Fruit fly (Drosophila melanogaster): ENCODE measurements around the gene Arts.
A peak's percentile ranks its signal among the peaks of the same experiment; 100 is the strongest.

The Arts gene

dm6 chr3L:16635566-16636210, 33.0 kb downstream of the Arts start:
- 0 out of 3 replicates have a peak, but pooled peaks have one; percentile 23 for TF ChIP-seq CG4496 (GFP tag; IDR thresholded peaks at IDR 0.05)
- peak; percentile 30 for TF ChIP-seq Pif1B (GFP tag; optimal IDR thresholded peaks at IDR 0.05)
- TF ChIP-seq fd96Ca (GFP tag; IDR thresholded peaks at IDR 0.05) = no peak
- peak; percentile 14; the same call in 1 of the 2 replicates for TF ChIP-seq Ets98B (GFP tag; IDR thresholded peaks at IDR 0.05)
- no peak for TF ChIP-seq CG15710 (tag; optimal IDR thresholded peaks at IDR 0.05)
- peak; percentile 27 for TF ChIP-seq CG14655 (GFP tag; optimal IDR thresholded peaks at IDR 0.05)
- TF ChIP-seq Pif1A (GFP tag; optimal IDR thresholded peaks at IDR 0.05) = peak; percentile 40
- peak; percentile 9 for TF ChIP-seq CG8301 (tag; optimal IDR thresholded peaks at IDR 0.05)
- no peak for TF ChIP-seq EcR (GFP tag; optimal IDR thresholded peaks at IDR 0.05)
- TF ChIP-seq CG17806 (tag; optimal IDR thresholded peaks at IDR 0.05) = no peak

dm6 chr3L:16638639-16639388, 36.2 kb downstream of the Arts start:
- TF ChIP-seq fd96Ca (GFP tag; IDR thresholded peaks at IDR 0.05) (no peak), CG8159 (tag; optimal IDR thresholded peaks at IDR 0.05) (peak; percentile 47), Snoo (tag; optimal IDR thresholded peaks at IDR 0.05) (peak; percentile 27), gl (tag; optimal IDR thresholded peaks at IDR 0.05) (no peak), CG9948 (tag; optimal IDR thresholded peaks at IDR 0.05) (peak; percentile 2), EcR (GFP tag; optimal IDR thresholded peaks at IDR 0.05) (peak; percentile 80), Ets98B (GFP tag; IDR thresholded peaks at IDR 0.05) (peak; percentile 34; the same call in 1 of the 2 replicates), CG10348 (GFP tag; IDR thresholded peaks at IDR 0.05) (no peak), CG14655 (GFP tag; optimal IDR thresholded peaks at IDR 0.05) (peak; percentile 3), CG4496 (GFP tag; IDR thresholded peaks at IDR 0.05) (no peak), CG15710 (tag; optimal IDR thresholded peaks at IDR 0.05) (peak; percentile 2)

- peak; percentile 34 for TF ChIP-seq Snoo (tag; optimal IDR thresholded peaks at IDR 0.05)
- TF ChIP-seq CG32121 (GFP tag; IDR thresholded peaks at IDR 0.05) = no peak
Observed at dm6 chr3L:16640509-16641068, 37.9 kb downstream of the Arts start.

- no peak for TF ChIP-seq CG14655 (GFP tag; optimal IDR thresholded peaks at IDR 0.05)
- TF ChIP-seq CG10348 (GFP tag; IDR thresholded peaks at IDR 0.05) = no peak
- TF ChIP-seq Pif1A (GFP tag; optimal IDR thresholded peaks at IDR 0.05) = no peak
- no peak for TF ChIP-seq CG8159 (tag; optimal IDR thresholded peaks at IDR 0.05)
- no peak for TF ChIP-seq CG34367 (tag; optimal IDR thresholded peaks at IDR 0.05)
- TF ChIP-seq D1 (tag; optimal IDR thresholded peaks at IDR 0.05) = no peak
- TF ChIP-seq fd96Ca (GFP tag; IDR thresholded peaks at IDR 0.05) = no peak
- TF ChIP-seq EcR (GFP tag; optimal IDR thresholded peaks at IDR 0.05) = no peak
- TF ChIP-seq CG15710 (tag; optimal IDR thresholded peaks at IDR 0.05) = no peak
Observed at dm6 chr3L:16641094-16641493, 38.4 kb downstream of the Arts start.

dm6 chr3L:16642088-16642507, 39.4 kb downstream of the Arts start:
- TF ChIP-seq CG8159 (tag; optimal IDR thresholded peaks at IDR 0.05) = peak; percentile 85
- no peak; the same call in 2 of the 3 replicates for TF ChIP-seq fd96Ca (GFP tag; IDR thresholded peaks at IDR 0.05)
- TF ChIP-seq CG15710 (tag; optimal IDR thresholded peaks at IDR 0.05) = peak; percentile 77
- no peak for TF ChIP-seq EcR (GFP tag; optimal IDR thresholded peaks at IDR 0.05)
- peak; percentile 46 for TF ChIP-seq CG13204 (GFP tag; optimal IDR thresholded peaks at IDR 0.05)
- peak; percentile 63 for TF ChIP-seq Pif1B (GFP tag; optimal IDR thresholded peaks at IDR 0.05)
- TF ChIP-seq CG10348 (GFP tag; IDR thresholded peaks at IDR 0.05) = no peak
- TF ChIP-seq CG34367 (tag; optimal IDR thresholded peaks at IDR 0.05) = peak; percentile 64
- TF ChIP-seq CG8301 (tag; optimal IDR thresholded peaks at IDR 0.05) = peak; percentile 74
- TF ChIP-seq CG9948 (tag; optimal IDR thresholded peaks at IDR 0.05) = peak; percentile 83
- TF ChIP-seq CG14655 (GFP tag; optimal IDR thresholded peaks at IDR 0.05) = peak; percentile 89
- TF ChIP-seq CG12605 (GFP tag; IDR thresholded peaks at IDR 0.05) = no peak
- TF ChIP-seq CG17806 (tag; optimal IDR thresholded peaks at IDR 0.05) = peak; percentile 57
- TF ChIP-seq CG32121 (GFP tag; IDR thresholded peaks at IDR 0.05) = peak; percentile 35; the same call in 1 of the 2 replicates
- no peak for TF ChIP-seq rn (GFP tag; IDR thresholded peaks at IDR 0.05)
- TF ChIP-seq Pif1A (GFP tag; optimal IDR thresholded peaks at IDR 0.05) = peak; percentile 81
- TF ChIP-seq gl (tag; optimal IDR thresholded peaks at IDR 0.05) = peak; percentile 6
- TF ChIP-seq D1 (tag; optimal IDR thresholded peaks at IDR 0.05) = peak; percentile 68
- no peak for TF ChIP-seq Ets98B (GFP tag; IDR thresholded peaks at IDR 0.05)
- TF ChIP-seq Snoo (tag; optimal IDR thresholded peaks at IDR 0.05) = peak; percentile 74

- TF ChIP-seq Ets98B (GFP tag; IDR thresholded peaks at IDR 0.05) (peak; percentile 33; the same call in 1 of the 2 replicates), D1 (tag; optimal IDR thresholded peaks at IDR 0.05) (peak; percentile 24), Snoo (tag; optimal IDR thresholded peaks at IDR 0.05) (no peak), CG4496 (GFP tag; IDR thresholded peaks at IDR 0.05) (peak; percentile 68; the same call in 2 of the 3 replicates), Pif1B (GFP tag; optimal IDR thresholded peaks at IDR 0.05) (no peak), CG8301 (tag; optimal IDR thresholded peaks at IDR 0.05) (peak; percentile 78), CG34367 (tag; optimal IDR thresholded peaks at IDR 0.05) (no peak), CG32121 (GFP tag; IDR thresholded peaks at IDR 0.05) (peak; percentile 64; the same call in 1 of the 2 replicates), CG10348 (GFP tag; IDR thresholded peaks at IDR 0.05) (no peak), CG8159 (tag; optimal IDR thresholded peaks at IDR 0.05) (peak; percentile 62), fd96Ca (GFP tag; IDR thresholded peaks at IDR 0.05) (peak; percentile 43; the same call in 1 of the 3 replicates), CG14655 (GFP tag; optimal IDR thresholded peaks at IDR 0.05) (peak; percentile 71), CG9948 (tag; optimal IDR thresholded peaks at IDR 0.05) (peak; percentile 75), CG17806 (tag; optimal IDR thresholded peaks at IDR 0.05) (peak; percentile 22), CG13204 (GFP tag; optimal IDR thresholded peaks at IDR 0.05) (no peak), gl (tag; optimal IDR thresholded peaks at IDR 0.05) (no peak), Pif1A (GFP tag; optimal IDR thresholded peaks at IDR 0.05) (peak; percentile 58), rn (GFP tag; IDR thresholded peaks at IDR 0.05) (no peak), CG15710 (tag; optimal IDR thresholded peaks at IDR 0.05) (no peak), CG12605 (GFP tag; IDR thresholded peaks at IDR 0.05) (no peak), EcR (GFP tag; optimal IDR thresholded peaks at IDR 0.05) (no peak)
Observed at dm6 chr3L:16642954-16643353, 40.3 kb downstream of the Arts start.

Measured in whole organism, pupa.